Fruit fly (Drosophila melanogaster): ENCODE data around the gene alpha-Man-Ib.

Gene alpha-Man-Ib

dm6 chr3R:29116167-29116725, 3.6 kb upstream of the alpha-Man-Ib start, which contains the start of gene Atg14 (continued):
- TF ChIP-seq CG6791 (GFP tag; IDR thresholded peaks at IDR 0.05; ENCODE audit: partially characterized antibody) (peak; percentile 95), Tbp (GFP tag; optimal IDR thresholded peaks at IDR 0.05) (no peak), hkb (optimal IDR thresholded peaks at IDR 0.05) (no peak), hkb (GFP tag; IDR thresholded peaks at IDR 0.05) (0 out of 2 replicates have a peak, but pooled peaks have one; percentile 20), B-H1 (GFP tag; IDR thresholded peaks at IDR 0.05) (no peak; the same call in 2 of the 3 replicates), CG9797 (GFP tag; optimal IDR thresholded peaks at IDR 0.05) (no peak), HLH54F (GFP tag; optimal IDR thresholded peaks at IDR 0.05) (peak; percentile 3), Dbx (GFP tag; IDR thresholded peaks at IDR 0.05) (peak; percentile 9; the same call in 1 of the 3 replicates), crol (GFP tag; IDR thresholded peaks at IDR 0.05) (no peak), corto (GFP tag; optimal IDR thresholded peaks at IDR 0.05) (no peak), dpn (GFP tag; optimal IDR thresholded peaks at IDR 0.05) (peak in 1 of 2 experiments; percentile 36), CG7839 (tag; optimal IDR thresholded peaks at IDR 0.05) (peak; percentile 12), CG14710 (tag; optimal IDR thresholded peaks at IDR 0.05) (peak; percentile 53), CG14667 (GFP tag; IDR thresholded peaks at IDR 0.05) (no peak), CG10462 (GFP tag; optimal IDR thresholded peaks at IDR 0.05) (no peak), row (GFP tag; IDR thresholded peaks at IDR 0.05) (no peak; the same call in 2 of the 3 replicates), Abd-B (GFP tag; optimal IDR thresholded peaks at IDR 0.05) (peak; percentile 11), CG14014 (GFP tag; IDR thresholded peaks at IDR 0.05) (no peak), NfI (GFP tag; optimal IDR thresholded peaks at IDR 0.05) (peak; percentile 40), E2f2 (GFP tag; IDR thresholded peaks at IDR 0.05) (peak; percentile 98), CG7928 (GFP tag; optimal IDR thresholded peaks at IDR 0.05) (no peak), Bdp1 (GFP tag; optimal IDR thresholded peaks at IDR 0.05) (no peak), CG34376 (GFP tag; optimal IDR thresholded peaks at IDR 0.05) (peak; percentile 54), CG9437 (GFP tag; optimal IDR thresholded peaks at IDR 0.05) (no peak), sna (GFP tag; IDR thresholded peaks at IDR 0.05; ENCODE audit: partially characterized antibody) (peak; percentile 97), Lim3 (GFP tag; IDR thresholded peaks at IDR 0.05) (no peak), Opbp (GFP tag; IDR thresholded peaks at IDR 0.05; ENCODE audit: partially characterized antibody) (peak; percentile 96), CG10979 (tag; optimal IDR thresholded peaks at IDR 0.05) (peak; percentile 5), Bteb2 (GFP tag; optimal IDR thresholded peaks at IDR 0.05) (no peak), repo (GFP tag; optimal IDR thresholded peaks at IDR 0.05) (peak; percentile 19), cas (GFP tag; IDR thresholded peaks at IDR 0.05) (no peak), da (GFP tag; optimal IDR thresholded peaks at IDR 0.05) (no peak), toy (GFP tag; IDR thresholded peaks at IDR 0.05) (no peak), CG12104 (GFP tag; optimal IDR thresholded peaks at IDR 0.05) (no peak), CG11560 (tag; IDR thresholded peaks at IDR 0.05) (no peak), CG11504 (tag; optimal IDR thresholded peaks at IDR 0.05) (no peak), Xbp1 (GFP tag; optimal IDR thresholded peaks at IDR 0.05) (peak; percentile 15), org-1 (GFP tag; optimal IDR thresholded peaks at IDR 0.05) (no peak), ems (GFP tag; optimal IDR thresholded peaks at IDR 0.05) (no peak), eve (GFP tag; optimal IDR thresholded peaks at IDR 0.05) (no peak), CG11093 (GFP tag; IDR thresholded peaks at IDR 0.05) (no peak), CG3995 (GFP tag; optimal IDR thresholded peaks at IDR 0.05) (peak; percentile 32), CG1832 (GFP tag; optimal IDR thresholded peaks at IDR 0.05) (no peak), Ptx1 (GFP tag; IDR thresholded peaks at IDR 0.05) (no peak), Gsc (GFP tag; IDR thresholded peaks at IDR 0.05) (no peak), seq (GFP tag; IDR thresholded peaks at IDR 0.05) (no peak), usp (GFP tag; optimal IDR thresholded peaks at IDR 0.05) (no peak), CG2129 (GFP tag; IDR thresholded peaks at IDR 0.05; ENCODE audit: partially characterized antibody) (peak; percentile 55; the same call in 1 of the 2 replicates), bigmax (GFP tag; optimal IDR thresholded peaks at IDR 0.05) (no peak), pan (optimal IDR thresholded peaks at IDR 0.05) (no peak), pan (GFP tag; optimal IDR thresholded peaks at IDR 0.05 in 1 of 2, IDR thresholded peaks at IDR 0.05 in 1 of 2) (no peak), CG32767 (GFP tag; IDR thresholded peaks at IDR 0.05) (no peak)
